Worm (Caenorhabditis elegans) whole organism, L2 larva: ENCODE measurements around the gene unc-71.

Experiments used
- aly-2 ChIP-seq: fragments of 150-350 bp; optimal IDR thresholded peaks from 2 replicates; lab custom pipeline; 2014; ENCODE audit warnings: missing biosample characterization, missing genetic modification characterization
- lin-11 ChIP-seq: fragments of 150-350 bp; sonication (generic microtip); optimal IDR thresholded peaks from 2 replicates; lab custom pipeline; 2014; ENCODE audit warnings: missing biosample characterization, missing genetic modification characterization, inconsistent platforms, mixed read lengths
- unc-62 ChIP-seq: fragments of 150-350 bp; optimal IDR thresholded peaks from 2 replicates; lab custom pipeline; 2014; ENCODE audit warnings: missing biosample characterization, missing genetic modification reagents, missing genetic modification characterization

DNA sequence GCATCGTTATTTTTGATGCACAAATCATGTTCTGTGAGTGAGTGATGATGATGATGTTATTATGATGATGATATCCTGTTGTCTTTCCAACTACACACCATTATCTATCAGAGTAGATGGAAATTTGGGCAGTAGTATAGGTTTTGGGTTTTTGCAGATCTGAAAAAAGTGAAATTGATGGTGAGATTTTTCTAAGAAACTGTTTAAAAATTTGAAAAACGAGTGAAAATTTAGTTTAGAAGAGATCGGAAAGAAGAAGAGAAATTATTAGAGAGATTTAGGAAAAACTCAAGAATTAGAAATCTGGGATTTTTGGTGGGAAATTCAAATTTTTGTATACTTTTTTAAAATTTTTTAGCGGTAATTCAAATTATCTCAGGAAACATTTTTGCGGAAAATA is at the start of gene unc-71, which contains the start of gene Y37D8A.29:
- TF ChIP-seq unc-62 (GFP tag; lab: Kevin White, UChicago) (no peak), aly-2 (tag; lab: Kevin White, UChicago) (no peak), lin-11 (tag; lab: Kevin White, UChicago) (no peak)
